Worm (Caenorhabditis elegans): ENCODE measurements around the gene srh-71.

DNA sequence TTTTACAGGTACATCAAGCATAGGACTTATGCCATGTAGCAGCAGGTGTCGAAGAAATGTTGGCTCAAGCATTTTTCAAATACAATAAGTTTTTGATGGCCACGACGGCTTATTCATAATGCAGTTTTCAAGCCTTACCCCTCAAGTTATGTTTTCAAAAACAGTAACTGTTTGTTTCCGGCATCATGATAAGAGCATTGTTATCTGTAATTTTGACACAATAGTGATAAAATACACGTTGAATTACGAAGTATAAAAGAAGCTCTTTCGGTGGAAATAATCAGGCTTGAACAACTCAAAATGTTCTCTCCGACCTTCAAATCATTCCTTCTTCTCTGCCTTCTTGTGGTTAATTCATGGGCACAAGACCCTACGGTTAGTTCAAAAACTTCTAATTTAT lies 21.3 kb upstream of the srh-71 start, which contains the start of gene clec-121:
- TF ChIP-seq dao-5 (tag; optimal IDR thresholded peaks at IDR 0.05) (no peak), W03F9.2 (tag; optimal IDR thresholded peaks at IDR 0.05) (no peak), him-1 (tag; optimal IDR thresholded peaks at IDR 0.05) (no peak)
